Fruit fly (Drosophila melanogaster) whole organism, embryonic: Measurements from ENCODE around the gene Taf11.

Source experiments
- BEAF-32 ChIP-seq: fragments of 200-800 bp; sonication (Bioruptor generic); optimal IDR thresholded peaks from 3 replicates; lab custom pipeline; 2017; ENCODE audit warnings: missing biosample characterization, missing genetic modification characterization, mild to moderate bottlenecking, moderate library complexity, missing genetic modification reagents
- CG10431 ChIP-seq: fragments of 200-800 bp; sonication (Bioruptor generic); optimal IDR thresholded peaks from 3 replicates; lab custom pipeline; 2018; ENCODE audit warnings: missing biosample characterization, mild to moderate bottlenecking, missing genetic modification characterization
- CG10462 ChIP-seq: fragments of 200-800 bp; sonication (Bioruptor generic); optimal IDR thresholded peaks from 2 replicates; lab custom pipeline; 2016; ENCODE audit warnings: missing biosample characterization, missing genetic modification characterization
- CG11695 ChIP-seq: fragments of 200-800 bp; sonication (Bioruptor generic); IDR thresholded peaks from 3 replicates; pipeline ENCODE4 v1.3.6; 2022; ENCODE audit warnings: missing biosample characterization, missing genetic modification characterization
- CG12071 ChIP-seq: fragments of 200-800 bp; sonication (Bioruptor generic); optimal IDR thresholded peaks from 3 replicates; lab custom pipeline; 2018; ENCODE audit warnings: missing biosample characterization, mild to moderate bottlenecking, missing genetic modification characterization
- CG12155 ChIP-seq: fragments of 200-800 bp; sonication (Bioruptor generic); optimal IDR thresholded peaks from 3 replicates; lab custom pipeline; 2016; ENCODE audit warnings: missing biosample characterization, missing genetic modification characterization
- CG13287 ChIP-seq: fragments of 200-800 bp; sonication (Bioruptor generic); IDR thresholded peaks from 2 replicates; pipeline ENCODE4 v1.3.6; 2022; ENCODE audit warnings: missing biosample characterization, missing genetic modification characterization; ENCODE audit not compliant: partially characterized antibody
- CG15269 ChIP-seq: fragments of 200-800 bp; sonication (Bioruptor generic); optimal IDR thresholded peaks from 2 replicates; lab custom pipeline; 2018; ENCODE audit warnings: missing biosample characterization, mild to moderate bottlenecking, missing genetic modification characterization, moderate library complexity
- CG1529 ChIP-seq: fragments of 200-800 bp; sonication (Bioruptor generic); optimal IDR thresholded peaks from 3 replicates; lab custom pipeline; 2018; ENCODE audit warnings: missing biosample characterization, missing genetic modification characterization
- CG15696 ChIP-seq: fragments of 200-800 bp; sonication (Bioruptor generic); optimal IDR thresholded peaks from 2 replicates; lab custom pipeline; 2019; ENCODE audit warnings: missing biosample characterization, mild to moderate bottlenecking, missing genetic modification characterization, moderate library complexity
- CG17829 ChIP-seq: fragments of 200-800 bp; optimal IDR thresholded peaks from 2 replicates; lab custom pipeline; 2019; ENCODE audit warnings: missing biosample characterization, mild to moderate bottlenecking, missing genetic modification characterization, moderate library complexity
- CG18011 ChIP-seq: fragments of 200-800 bp; sonication (Bioruptor generic); optimal IDR thresholded peaks from 2 replicates; lab custom pipeline; 2017; ENCODE audit warnings: missing biosample characterization, missing genetic modification characterization, mild to moderate bottlenecking, moderate library complexity, missing genotype
- CG2199 ChIP-seq: fragments of 200-800 bp; sonication (Bioruptor generic); IDR thresholded peaks from 3 replicates; pipeline ENCODE4 v1.3.6; 2022; ENCODE audit warnings: missing biosample characterization, missing genetic modification characterization
- CG31388 ChIP-seq: fragments of 200-800 bp; sonication (Bioruptor generic); optimal IDR thresholded peaks from 2 replicates; lab custom pipeline; 2016; ENCODE audit warnings: missing biosample characterization, missing genetic modification characterization
- CG31441 ChIP-seq: fragments of 200-800 bp; sonication (Bioruptor generic); IDR thresholded peaks from 2 replicates; pipeline ENCODE4 v1.3.6; 2022; ENCODE audit warnings: missing biosample characterization, missing genetic modification characterization
- CG32532 ChIP-seq: fragments of 200-800 bp; sonication (Bioruptor generic); IDR thresholded peaks from 2 replicates; pipeline ENCODE4 v1.3.6; 2022; ENCODE audit warnings: missing biosample characterization, missing genetic modification characterization
- CG3407 ChIP-seq: fragments of 200-800 bp; sonication (Bioruptor generic); optimal IDR thresholded peaks from 2 replicates; lab custom pipeline; 2018; ENCODE audit warnings: missing biosample characterization, mild to moderate bottlenecking, missing genetic modification characterization
- CG3995 ChIP-seq: fragments of 200-800 bp; sonication (Bioruptor generic); optimal IDR thresholded peaks from 3 replicates; lab custom pipeline; 2016; ENCODE audit warnings: missing biosample characterization, missing genetic modification characterization
- CG4328 ChIP-seq: fragments of 200-800 bp; sonication (Bioruptor generic); optimal IDR thresholded peaks from 3 replicates; lab custom pipeline; 2017; ENCODE audit warnings: missing biosample characterization, missing genetic modification reagents, missing genetic modification characterization
- CG6254 ChIP-seq: fragments of 200-800 bp; sonication (Bioruptor generic); optimal IDR thresholded peaks from 3 replicates; lab custom pipeline; 2017; ENCODE audit warnings: mild to moderate bottlenecking, missing biosample characterization, missing genetic modification reagents, missing genetic modification characterization
- CG6791 ChIP-seq: fragments of 200-800 bp; sonication (Bioruptor generic); IDR thresholded peaks from 3 replicates; pipeline ENCODE4 v1.3.6; 2022; ENCODE audit warnings: missing biosample characterization, missing genetic modification characterization; ENCODE audit not compliant: partially characterized antibody
- CG7372 ChIP-seq: fragments of 200-800 bp; sonication (Bioruptor generic); IDR thresholded peaks from 2 replicates; pipeline ENCODE4 v1.3.6; 2022; ENCODE audit warnings: missing biosample characterization, missing genetic modification characterization
- CG7786 ChIP-seq: fragments of 200-800 bp; sonication (Bioruptor generic); optimal IDR thresholded peaks from 2 replicates; lab custom pipeline; 2016; ENCODE audit warnings: missing biosample characterization, missing genetic modification characterization
- CG8281 ChIP-seq: fragments of 200-800 bp; sonication (Bioruptor generic); optimal IDR thresholded peaks from 2 replicates; lab custom pipeline; 2018; ENCODE audit warnings: missing biosample characterization, mild to moderate bottlenecking, missing genetic modification characterization, moderate library complexity
- CG8359 ChIP-seq: fragments of 200-800 bp; sonication (Bioruptor generic); optimal IDR thresholded peaks from 2 replicates; lab custom pipeline; 2017; ENCODE audit warnings: missing biosample characterization, mild to moderate bottlenecking, missing genetic modification characterization, borderline replicate concordance
- D19A ChIP-seq: fragments of 200-800 bp; optimal IDR thresholded peaks from 3 replicates; lab custom pipeline; 2019; ENCODE audit warnings: missing biosample characterization, mild to moderate bottlenecking, missing genetic modification characterization, moderate library complexity
- Dref ChIP-seq: fragments of 200-800 bp; sonication (Bioruptor generic); IDR thresholded peaks from 2 replicates; pipeline ENCODE4 v1.3.6; 2022; ENCODE audit warnings: missing biosample characterization, missing genetic modification characterization
- Ets97D ChIP-seq: fragments of 200-800 bp; sonication (Bioruptor generic); optimal IDR thresholded peaks from 3 replicates; lab custom pipeline; 2016; ENCODE audit warnings: missing biosample characterization, missing genetic modification characterization
- Fer3 ChIP-seq: fragments of 200-800 bp; sonication (Bioruptor generic); optimal IDR thresholded peaks from 2 replicates; lab custom pipeline; 2018; ENCODE audit warnings: missing biosample characterization, mild to moderate bottlenecking, missing genetic modification characterization, moderate library complexity
- Hr3 ChIP-seq: fragments of 200-800 bp; sonication (Bioruptor generic); optimal IDR thresholded peaks from 3 replicates; lab custom pipeline; 2016; ENCODE audit warnings: missing biosample characterization, missing genetic modification characterization
- Lpt ChIP-seq: fragments of >200 bp; optimal IDR thresholded peaks from 2 replicates; lab custom pipeline; 2018; ENCODE audit warnings: missing biosample characterization, missing genetic modification characterization
- Sin3A ChIP-seq: fragments of >200 bp; optimal IDR thresholded peaks from 2 replicates; lab custom pipeline; 2018
- Stat92E ChIP-seq, 3 experiments: fragments of >200 bp in 2 of 3; fragments of 200-800 bp in 1 of 3; sonication (Bioruptor generic) in 1 of 3; optimal IDR thresholded peaks; 2 replicates each; lab custom pipeline; 2017 to 2019; ENCODE audit warnings: missing biosample characterization in 3 of 3, missing genetic modification characterization in 3 of 3, mild to moderate bottlenecking in 1 of 3, moderate library complexity in 1 of 3
- al ChIP-seq: fragments of 200-800 bp; sonication (Bioruptor generic); IDR thresholded peaks from 2 replicates; pipeline ENCODE4 v1.3.6; 2022; ENCODE audit warnings: missing biosample characterization, missing genetic modification characterization
- ap ChIP-seq: fragments of 200-800 bp; sonication (Bioruptor generic); IDR thresholded peaks from 2 replicates; pipeline ENCODE4 v1.3.6; 2022; ENCODE audit warnings: missing biosample characterization, missing genetic modification characterization
- az2 ChIP-seq: fragments of 200-800 bp; sonication (Bioruptor generic); optimal IDR thresholded peaks from 3 replicates; lab custom pipeline; 2016; ENCODE audit warnings: missing biosample characterization, missing genetic modification characterization
- dm ChIP-seq: fragments of 200-800 bp; sonication (Bioruptor generic); optimal IDR thresholded peaks from 3 replicates; lab custom pipeline; 2016; ENCODE audit warnings: missing biosample characterization, missing genetic modification characterization
- dpn ChIP-seq, 2 experiments: fragments of 200-800 bp; sonication (Bioruptor generic); optimal IDR thresholded peaks; 3 replicates each; lab custom pipeline; 2016; ENCODE audit warnings: missing biosample characterization in 2 of 2, missing genetic modification characterization in 2 of 2
- emc ChIP-seq: fragments of 200-800 bp; sonication (Bioruptor generic); optimal IDR thresholded peaks from 2 replicates; lab custom pipeline; 2016; ENCODE audit warnings: missing biosample characterization, missing genetic modification characterization
- lab ChIP-seq: fragments of 200-800 bp; sonication (Bioruptor generic); optimal IDR thresholded peaks from 3 replicates; lab custom pipeline; 2017; ENCODE audit warnings: missing biosample characterization, missing genetic modification characterization, mild to moderate bottlenecking, moderate library complexity, missing genetic modification reagents
- mirr ChIP-seq: fragments of 200-800 bp; sonication (Bioruptor generic); optimal IDR thresholded peaks from 3 replicates; lab custom pipeline; 2018; ENCODE audit warnings: missing biosample characterization, mild to moderate bottlenecking, missing genetic modification characterization
- pho ChIP-seq: fragments of 200-800 bp; sonication (Bioruptor generic); optimal IDR thresholded peaks from 2 replicates; lab custom pipeline; 2016; ENCODE audit warnings: missing biosample characterization, missing genetic modification characterization
- run ChIP-seq: fragments of 200-800 bp; sonication (Bioruptor generic); optimal IDR thresholded peaks from 3 replicates; lab custom pipeline; 2018; ENCODE audit warnings: missing biosample characterization, mild to moderate bottlenecking, missing genetic modification characterization
- unc-4 ChIP-seq: fragments of 200-800 bp; sonication (Bioruptor generic); IDR thresholded peaks from 2 replicates; pipeline ENCODE4 v1.3.6; 2022; ENCODE audit warnings: missing biosample characterization, missing genetic modification characterization; ENCODE audit not compliant: partially characterized antibody
- unpg ChIP-seq: fragments of 200-800 bp; sonication (Bioruptor generic); optimal IDR thresholded peaks from 3 replicates; lab custom pipeline; 2018; ENCODE audit warnings: missing biosample characterization, mild to moderate bottlenecking, missing genetic modification characterization, moderate library complexity
- z ChIP-seq: fragments of 200-800 bp; sonication (Bioruptor generic); IDR thresholded peaks from 3 replicates; pipeline ENCODE4 v1.3.6; 2022; ENCODE audit warnings: missing biosample characterization, missing genetic modification characterization
- zen ChIP-seq: fragments of 200-800 bp; sonication (Bioruptor generic); optimal IDR thresholded peaks from 3 replicates; lab custom pipeline; 2018; ENCODE audit warnings: missing biosample characterization, mild to moderate bottlenecking, missing genetic modification characterization, moderate library complexity
- zf30C ChIP-seq: fragments of 200-800 bp; sonication (Bioruptor generic); optimal IDR thresholded peaks from 3 replicates; lab custom pipeline; 2018; ENCODE audit warnings: missing biosample characterization, mild to moderate bottlenecking, missing genetic modification characterization

Gene Taf11

dm6 chr2L:9757990-9758814 lies 4.9 kb downstream of the Taf11 start, which contains the start of gene zf30C (continued):
- TF ChIP-seq mirr (GFP tag; lab: Kevin White, UChicago) (peak; percentile 37), BEAF-32 (GFP tag; lab: Kevin White, UChicago) (peak; percentile 55), Fer3 (tag; lab: Kevin White, UChicago) (peak; percentile 75), dm (GFP tag; lab: Kevin White, UChicago) (peak; percentile 77), CG12071 (peak; percentile 61), CG4328 (GFP tag; lab: Kevin White, UChicago) (peak; percentile 75), D19A (tag; lab: Kevin White, UChicago) (peak; percentile 59), z (GFP tag; lab: Robert Waterston, UW) (no peak), CG12155 (GFP tag; lab: Kevin White, UChicago) (peak; percentile 100), CG1529 (GFP tag; lab: Kevin White, UChicago) (peak; percentile 51), CG7786 (GFP tag; lab: Kevin White, UChicago) (peak; percentile 95), CG17829 (peak; percentile 82), al (GFP tag; lab: Robert Waterston, UW) (peak; percentile 82), CG15696 (tag; lab: Kevin White, UChicago) (peak; percentile 65), Lpt (GFP tag; lab: Kevin White, UChicago) (no peak), Dref (GFP tag; lab: Robert Waterston, UW) (peak; percentile 64), CG31441 (GFP tag; lab: Robert Waterston, UW) (peak; percentile 44), CG10431 (GFP tag; lab: Kevin White, UChicago) (no peak), CG31388 (GFP tag; lab: Kevin White, UChicago) (peak; percentile 73), ap (GFP tag; lab: Robert Waterston, UW) (peak; percentile 68), CG15269 (peak; percentile 77), lab (GFP tag; lab: Kevin White, UChicago) (peak; percentile 85), CG2199 (GFP tag; lab: Robert Waterston, UW) (peak; percentile 79; the same call in 2 of the 3 replicates), CG11695 (GFP tag; lab: Robert Waterston, UW) (peak; percentile 63; the same call in 2 of the 3 replicates), CG10462 (GFP tag; lab: Kevin White, UChicago) (peak; percentile 59), CG8281 (tag; lab: Kevin White, UChicago) (peak; percentile 46), Stat92E (GFP tag; optimal IDR thresholded peaks at IDR 0.05; lab: Kevin White, UChicago) (peak in 1 of 3 experiments; percentile 33), zen (tag; lab: Kevin White, UChicago) (peak; percentile 78), CG8359 (GFP tag; lab: Kevin White, UChicago) (peak; percentile 38), CG7372 (no peak), CG18011 (GFP tag; lab: Kevin White, UChicago) (peak; percentile 82), run (tag; lab: Kevin White, UChicago) (peak; percentile 31), Sin3A (lab: Kevin White, UChicago) (peak; percentile 78), Hr3 (GFP tag; lab: Kevin White, UChicago) (peak; percentile 85), zf30C (GFP tag; lab: Kevin White, UChicago) (peak; percentile 100), CG32532 (GFP tag; lab: Robert Waterston, UW) (peak; percentile 91), emc (GFP tag; lab: Kevin White, UChicago) (peak; percentile 85), CG3995 (GFP tag; lab: Kevin White, UChicago) (peak; percentile 25), Ets97D (GFP tag; lab: Kevin White, UChicago) (peak; percentile 75), CG6254 (peak; percentile 59), unpg (peak; percentile 81), CG13287 (peak; percentile 66), az2 (peak; percentile 90), unc-4 (GFP tag; lab: Robert Waterston, UW) (peak; percentile 41), CG6791 (no peak), pho (GFP tag; lab: Kevin White, UChicago) (peak; percentile 88), CG3407 (peak; percentile 31), dpn (GFP tag; optimal IDR thresholded peaks at IDR 0.05; lab: Kevin White, UChicago) (peak; percentile 90 to 93)
